Worm (Caenorhabditis elegans) whole organism, late embryonic: ENCODE measurements around the gene F31F7.1.

Experiments
- ama-1 ChIP-seq: fragments of 150-350 bp; optimal IDR thresholded peaks from 2 replicates; lab custom pipeline; 2014
- ceh-31 ChIP-seq: sonication (generic microtip); optimal IDR thresholded peaks from 2 replicates; lab custom pipeline; 2016; ENCODE audit warnings: missing genetic modification characterization, missing compliant biosample characterization
- dmd-4 ChIP-seq: sonication (generic microtip); optimal IDR thresholded peaks from 2 replicates; lab custom pipeline; 2016; ENCODE audit warnings: borderline replicate concordance, missing genetic modification characterization, missing compliant biosample characterization
- fkh-10 ChIP-seq: fragments of 150-350 bp; optimal IDR thresholded peaks from 2 replicates; lab custom pipeline; 2014; ENCODE audit warnings: missing biosample characterization, missing genetic modification reagents, missing genetic modification characterization
- fkh-6 ChIP-seq: sonication (generic microtip); optimal IDR thresholded peaks from 2 replicates; lab custom pipeline; 2016; ENCODE audit warnings: missing genetic modification characterization, missing compliant biosample characterization
- hlh-15 ChIP-seq: sonication (generic microtip); optimal IDR thresholded peaks from 2 replicates; lab custom pipeline; 2016; ENCODE audit warnings: missing genetic modification characterization, missing compliant biosample characterization
- nhr-11 ChIP-seq: fragments of 150-350 bp; optimal IDR thresholded peaks from 2 replicates; lab custom pipeline; 2014; ENCODE audit warnings: missing biosample characterization, missing genetic modification characterization
- pat-9 ChIP-seq: fragments of 200-800 bp; sonication (Bioruptor generic); optimal IDR thresholded peaks from 2 replicates; lab custom pipeline; 2018; ENCODE audit warnings: mild to moderate bottlenecking, missing genetic modification characterization, moderate library complexity, missing compliant biosample characterization
- pax-1 ChIP-seq: fragments of 150-350 bp; optimal IDR thresholded peaks from 2 replicates; lab custom pipeline; 2014; ENCODE audit warnings: missing biosample characterization, missing genetic modification characterization
- pha-4 ChIP-seq: fragments of 150-350 bp; optimal IDR thresholded peaks from 2 replicates; lab custom pipeline; 2018; ENCODE audit warnings: missing biosample characterization, missing genetic modification reagents, missing genetic modification characterization
- rnt-1 ChIP-seq: sonication (generic microtip); optimal IDR thresholded peaks from 2 replicates; lab custom pipeline; 2016; ENCODE audit warnings: missing genetic modification characterization, missing compliant biosample characterization
- sdc-2 ChIP-seq: sonication (generic microtip); optimal IDR thresholded peaks from 2 replicates; lab custom pipeline; 2016; ENCODE audit warnings: missing genotype, missing genetic modification characterization, missing compliant biosample characterization
- sox-2 ChIP-seq: fragments of 200-800 bp; sonication (Bioruptor generic); IDR thresholded peaks from 2 replicates; pipeline ENCODE4 v1.3.6; 2022; ENCODE audit warnings: missing genetic modification reagents, missing genetic modification characterization, missing compliant biosample characterization

DNA sequence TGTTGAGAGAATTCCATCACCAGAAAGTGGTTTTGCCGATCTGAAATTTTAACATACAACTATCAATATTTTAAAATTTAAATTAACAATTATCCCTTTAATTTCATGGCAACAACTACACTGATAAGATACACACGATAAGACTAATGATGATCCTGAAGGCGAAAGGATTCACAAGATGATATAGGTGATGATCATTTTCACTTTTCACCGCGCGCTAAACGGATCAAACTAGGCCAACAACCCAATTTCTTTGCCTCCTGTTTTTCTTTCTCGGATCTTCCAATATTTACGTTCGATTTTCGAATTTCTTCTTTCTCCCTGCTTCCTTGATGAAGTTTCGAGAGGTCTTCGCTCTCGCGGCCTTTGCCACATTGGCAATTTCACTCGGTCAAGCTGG, 17.1 kb upstream of the F31F7.1 start, which contains the start of gene K08B12.1:
- TF ChIP-seq sox-2 (GFP tag; lab: Robert Waterston, UW) (no peak), nhr-11 (tag; lab: Kevin White, UChicago) (no peak), pat-9 (tag; lab: Kevin White, UChicago) (no peak), rnt-1 (tag; lab: Kevin White, UChicago) (no peak), fkh-10 (GFP tag; lab: Kevin White, UChicago) (no peak), pax-1 (tag; lab: Kevin White, UChicago) (no peak), fkh-6 (tag; lab: Kevin White, UChicago) (no peak), ceh-31 (tag; lab: Kevin White, UChicago) (no peak), dmd-4 (tag; lab: Kevin White, UChicago) (no peak), pha-4 (tag; lab: Kevin White, UChicago) (no peak), sdc-2 (tag; lab: Kevin White, UChicago) (no peak), ama-1 (lab: Kevin White, UChicago) (no peak), hlh-15 (tag; lab: Kevin White, UChicago) (no peak)
